Worm (Caenorhabditis elegans): Measurements from ENCODE around the gene F23A7.4.

- TF ChIP-seq him-1 (tag; optimal IDR thresholded peaks at IDR 0.05) (no peak), W03F9.2 (tag; optimal IDR thresholded peaks at IDR 0.05) (no peak)
Observed at ce11 chrX:16163402-16163801, 49.0 kb upstream of the F23A7.4 start, which contains the start of gene F09C8.1.

All from whole organism, L4/young adult.